Worm (Caenorhabditis elegans) whole organism, young adult: ENCODE data around the gene R01H2.2.

Source experiments
- B0035.1 ChIP-seq: sonication (generic microtip); optimal IDR thresholded peaks from 2 replicates; lab custom pipeline; 2016; ENCODE audit warnings: missing genetic modification characterization, mild to moderate bottlenecking, missing compliant biosample characterization, missing genotype, missing genetic modification reagents
- C17E4.6 ChIP-seq: fragments of 200-800 bp; sonication (Bioruptor generic); IDR thresholded peaks from 2 replicates; pipeline ENCODE4 v1.3.6; 2022; ENCODE audit warnings: missing genetic modification reagents, missing genetic modification characterization, missing compliant biosample characterization
- D2030.7 ChIP-seq: fragments of 200-800 bp; sonication (Bioruptor generic); IDR thresholded peaks from 2 replicates; pipeline ENCODE4 v1.3.6; 2022; ENCODE audit warnings: missing genetic modification reagents, missing genetic modification characterization, missing compliant biosample characterization
- F10E7.11 ChIP-seq: sonication (generic microtip); optimal IDR thresholded peaks from 2 replicates; lab custom pipeline; 2017; ENCODE audit warnings: mild to moderate bottlenecking, missing genetic modification characterization, moderate library complexity, missing compliant biosample characterization
- F23B12.7 ChIP-seq: sonication (generic microtip); optimal IDR thresholded peaks from 2 replicates; lab custom pipeline; 2017; ENCODE audit warnings: missing genetic modification characterization, mild to moderate bottlenecking, missing compliant biosample characterization, antibody characterized with exemption, moderate library complexity; ENCODE audit not compliant: insufficient read depth
- F33H1.4 ChIP-seq: fragments of 200-800 bp; sonication (Bioruptor generic); IDR thresholded peaks from 2 replicates; pipeline ENCODE4 v1.3.6; 2022; ENCODE audit warnings: missing genetic modification reagents, missing genetic modification characterization, missing compliant biosample characterization
- F49E8.2 ChIP-seq: sonication (generic microtip); optimal IDR thresholded peaks from 3 replicates; lab custom pipeline; 2017; ENCODE audit warnings: missing genetic modification characterization, mild to moderate bottlenecking, missing compliant biosample characterization, antibody characterized with exemption, moderate library complexity; ENCODE audit not compliant: insufficient read depth
- F57C9.4 ChIP-seq: sonication (generic microtip); optimal IDR thresholded peaks from 2 replicates; lab custom pipeline; 2017; ENCODE audit warnings: mild to moderate bottlenecking, missing genetic modification characterization, missing compliant biosample characterization
- K11D2.4 ChIP-seq: fragments of 200-800 bp; sonication (Bioruptor generic); IDR thresholded peaks from 2 replicates; pipeline ENCODE4 v1.3.6; 2022; ENCODE audit warnings: missing genetic modification reagents, missing genetic modification characterization, missing compliant biosample characterization
- Y53G8AR.9 ChIP-seq: fragments of 200-800 bp; sonication (Bioruptor generic); conservative IDR thresholded peaks from 2 replicates; pipeline ENCODE4 v1.3.6; 2022; ENCODE audit warnings: missing genetic modification reagents, missing genetic modification characterization, missing compliant biosample characterization
- ama-1 ChIP-seq, 3 experiments: fragments of 150-350 bp in 1 of 3; sonication (generic microtip) in 2 of 3; optimal IDR thresholded peaks; 2 replicates each; lab custom pipeline; 2014 to 2018; ENCODE audit warnings: missing biosample characterization in 2 of 3, missing genetic modification characterization in 2 of 3, missing genetic modification reagents in 2 of 3
- aptf-3 ChIP-seq: fragments of 200-800 bp; sonication (Bioruptor generic); IDR thresholded peaks from 2 replicates; pipeline ENCODE4 v1.3.6; 2022; ENCODE audit warnings: missing genetic modification characterization, missing compliant biosample characterization
- athp-1 ChIP-seq: sonication (generic microtip); optimal IDR thresholded peaks from 2 replicates; lab custom pipeline; 2017; ENCODE audit warnings: mild to moderate bottlenecking, missing genetic modification characterization, missing compliant biosample characterization
- attf-6 ChIP-seq: fragments of 200-800 bp; sonication (Bioruptor generic); IDR thresholded peaks from 2 replicates; pipeline ENCODE4 v1.3.6; 2022; ENCODE audit warnings: missing genetic modification reagents, missing genetic modification characterization, missing compliant biosample characterization
- bed-2 ChIP-seq: fragments of 200-800 bp; sonication (Bioruptor generic); IDR thresholded peaks from 2 replicates; pipeline ENCODE4 v1.3.6; 2022; ENCODE audit warnings: missing genetic modification reagents, missing genetic modification characterization, missing compliant biosample characterization
- ceh-79 ChIP-seq: sonication (generic microtip); optimal IDR thresholded peaks from 2 replicates; lab custom pipeline; 2017; ENCODE audit warnings: mild to moderate bottlenecking, missing genetic modification characterization, missing compliant biosample characterization
- ceh-91 ChIP-seq: fragments of 200-800 bp; sonication (Bioruptor generic); IDR thresholded peaks from 2 replicates; pipeline ENCODE4 v1.3.6; 2022; ENCODE audit warnings: missing genetic modification reagents, missing genetic modification characterization, missing compliant biosample characterization
- dox-1 ChIP-seq: fragments of 200-800 bp; sonication (Bioruptor generic); IDR thresholded peaks from 2 replicates; pipeline ENCODE4 v1.3.6; 2022; ENCODE audit warnings: missing genetic modification reagents, missing genetic modification characterization, missing compliant biosample characterization
- dpl-1 ChIP-seq: fragments of 150-350 bp; optimal IDR thresholded peaks from 2 replicates; lab custom pipeline; 2014; ENCODE audit warnings: missing biosample characterization, missing genetic modification reagents, missing genetic modification characterization
- efl-1 ChIP-seq: fragments of 150-350 bp; optimal IDR thresholded peaks from 2 replicates; lab custom pipeline; 2014; ENCODE audit warnings: missing biosample characterization, missing genetic modification reagents, missing genetic modification characterization
- egl-44 ChIP-seq: fragments of 200-800 bp; sonication (Bioruptor generic); IDR thresholded peaks from 2 replicates; pipeline ENCODE4 v1.3.6; 2022; ENCODE audit warnings: missing genetic modification reagents, missing genetic modification characterization, missing compliant biosample characterization
- ekl-4 ChIP-seq: fragments of 200-800 bp; sonication (Bioruptor generic); IDR thresholded peaks from 2 replicates; pipeline ENCODE4 v1.3.6; 2022; ENCODE audit warnings: missing genetic modification reagents, missing genetic modification characterization, missing compliant biosample characterization
- gei-17 ChIP-seq: fragments of 200-800 bp; sonication (Bioruptor generic); optimal IDR thresholded peaks from 2 replicates; lab custom pipeline; 2018; ENCODE audit warnings: mild to moderate bottlenecking, missing genetic modification characterization, missing compliant biosample characterization
- hmg-20 ChIP-seq: fragments of 200-800 bp; sonication (Bioruptor generic); IDR thresholded peaks from 2 replicates; pipeline ENCODE4 v1.3.6; 2022; ENCODE audit warnings: missing genetic modification reagents, missing genetic modification characterization, missing compliant biosample characterization
- hsf-1 ChIP-seq: fragments of 200-800 bp; sonication (Bioruptor generic); IDR thresholded peaks from 2 replicates; pipeline ENCODE4 v1.3.6; 2022; ENCODE audit warnings: missing genetic modification reagents, missing genetic modification characterization, missing compliant biosample characterization
- lag-1 ChIP-seq: fragments of 200-800 bp; sonication (Bioruptor generic); IDR thresholded peaks from 2 replicates; pipeline ENCODE4 v1.3.6; 2022; ENCODE audit warnings: missing genetic modification reagents, missing genetic modification characterization, missing compliant biosample characterization
- let-526 ChIP-seq: fragments of 200-800 bp; sonication (Bioruptor generic); IDR thresholded peaks from 2 replicates; pipeline ENCODE4 v1.3.6; 2022; ENCODE audit warnings: missing genetic modification reagents, missing genetic modification characterization, missing compliant biosample characterization
- let-607 ChIP-seq, 2 experiments: fragments of 200-800 bp in 1 of 2; sonication (Bioruptor generic) in 1 of 2; sonication (generic microtip) in 1 of 2; optimal IDR thresholded peaks; 2 replicates each; lab custom pipeline; 2016 to 2018; ENCODE audit warnings: mild to moderate bottlenecking in 2 of 2, missing compliant biosample characterization in 2 of 2, missing genetic modification characterization in 2 of 2, moderate library complexity in 2 of 2, missing genotype in 1 of 2
- madf-6 ChIP-seq: fragments of 200-800 bp; sonication (Bioruptor generic); IDR thresholded peaks from 2 replicates; pipeline ENCODE4 v1.3.6; 2022; ENCODE audit warnings: missing genetic modification reagents, missing genetic modification characterization, missing compliant biosample characterization
- madf-8 ChIP-seq: fragments of 200-800 bp; sonication (Bioruptor generic); conservative IDR thresholded peaks from 2 replicates; pipeline ENCODE4 v1.3.6; 2022; ENCODE audit warnings: missing genetic modification reagents, missing genetic modification characterization, missing compliant biosample characterization
- mes-4 ChIP-seq: sonication (generic microtip); optimal IDR thresholded peaks from 2 replicates; lab custom pipeline; 2016; ENCODE audit warnings: missing genotype, missing genetic modification characterization, missing compliant biosample characterization
- mxl-1 ChIP-seq: sonication (generic microtip); optimal IDR thresholded peaks from 2 replicates; lab custom pipeline; 2016; ENCODE audit warnings: missing genetic modification characterization, missing compliant biosample characterization
- nfyb-1 ChIP-seq: fragments of 200-800 bp; sonication (Bioruptor generic); IDR thresholded peaks from 2 replicates; pipeline ENCODE4 v1.3.6; 2022; ENCODE audit warnings: missing genetic modification reagents, missing genetic modification characterization, missing compliant biosample characterization
- nhr-120 ChIP-seq: fragments of 200-800 bp; sonication (Bioruptor generic); IDR thresholded peaks from 2 replicates; pipeline ENCODE4 v1.3.6; 2022; ENCODE audit warnings: missing genetic modification characterization, missing compliant biosample characterization
- nhr-90 ChIP-seq: sonication (generic microtip); optimal IDR thresholded peaks from 2 replicates; lab custom pipeline; 2016; ENCODE audit warnings: missing genotype, mild to moderate bottlenecking, missing genetic modification characterization, missing compliant biosample characterization
- pbrm-1 ChIP-seq: fragments of 200-800 bp; sonication (Bioruptor generic); IDR thresholded peaks from 2 replicates; pipeline ENCODE4 v1.3.6; 2022; ENCODE audit warnings: missing genetic modification reagents, missing genetic modification characterization, missing compliant biosample characterization
- rcor-1 ChIP-seq: fragments of 200-800 bp; sonication (Bioruptor generic); IDR thresholded peaks from 2 replicates; pipeline ENCODE4 v1.3.6; 2022; ENCODE audit warnings: missing genetic modification reagents, missing genetic modification characterization, missing compliant biosample characterization
- snpc-1.1 ChIP-seq: sonication (generic microtip); optimal IDR thresholded peaks from 2 replicates; lab custom pipeline; 2017; ENCODE audit warnings: missing genetic modification characterization, mild to moderate bottlenecking, missing compliant biosample characterization, antibody characterized with exemption, moderate library complexity, missing genotype, missing genetic modification reagents; ENCODE audit not compliant: insufficient read depth
- sptf-2 ChIP-seq: fragments of 200-800 bp; sonication (Bioruptor generic); optimal IDR thresholded peaks from 2 replicates; lab custom pipeline; 2018; ENCODE audit warnings: mild to moderate bottlenecking, missing genetic modification characterization, missing compliant biosample characterization
- tbp1 ChIP-seq: fragments of 200-800 bp; sonication (Bioruptor generic); optimal IDR thresholded peaks from 2 replicates; lab custom pipeline; 2018; ENCODE audit warnings: mild to moderate bottlenecking, missing genetic modification characterization, missing compliant biosample characterization
- tlf-1 ChIP-seq: fragments of 200-800 bp; sonication (Bioruptor generic); optimal IDR thresholded peaks from 2 replicates; lab custom pipeline; 2018; ENCODE audit warnings: mild to moderate bottlenecking, missing genetic modification characterization, missing compliant biosample characterization
- zfh-2 ChIP-seq: fragments of 200-800 bp; sonication (Bioruptor generic); conservative IDR thresholded peaks from 2 replicates; pipeline ENCODE4 v1.3.6; 2022; ENCODE audit warnings: missing genetic modification reagents, missing genetic modification characterization, missing compliant biosample characterization
- zim-3 ChIP-seq: sonication (generic microtip); optimal IDR thresholded peaks from 2 replicates; lab custom pipeline; 2017; ENCODE audit warnings: mild to moderate bottlenecking, missing genetic modification characterization, moderate library complexity, missing compliant biosample characterization
- ztf-18 ChIP-seq: sonication (generic microtip); optimal IDR thresholded peaks from 2 replicates; lab custom pipeline; 2016; ENCODE audit warnings: missing genotype, mild to moderate bottlenecking, missing genetic modification characterization, missing compliant biosample characterization
- ztf-6 ChIP-seq: fragments of 200-800 bp; sonication (Bioruptor generic); IDR thresholded peaks from 2 replicates; pipeline ENCODE4 v1.3.6; 2022; ENCODE audit warnings: missing genetic modification reagents, missing genetic modification characterization, missing compliant biosample characterization

R01H2.2 gene

ce11 chrIII:7101814-7102477, 45.6 kb downstream of the R01H2.2 start (continued):
- TF ChIP-seq snpc-1.1: peak; percentile 75
- TF ChIP-seq rcor-1 (GFP tag; lab: Robert Waterston, UW): peak; percentile 78; the same call in 1 of the 2 replicates
- peak; percentile 92 for TF ChIP-seq ekl-4 (GFP tag; lab: Robert Waterston, UW)
- peak; percentile 36; the same call in 1 of the 2 replicates for TF ChIP-seq madf-8
- TF ChIP-seq sptf-2 (GFP tag; lab: Kevin White, UChicago): no peak
- peak; percentile 83 for TF ChIP-seq Y53G8AR.9
- peak; percentile 84 for TF ChIP-seq hsf-1 (GFP tag; lab: Robert Waterston, UW)
- TF ChIP-seq ceh-79 (tag; lab: Kevin White, UChicago): no peak
- peak; percentile 35 for TF ChIP-seq tbp1 (GFP tag; lab: Kevin White, UChicago)
- TF ChIP-seq F49E8.2 (tag; lab: Kevin White, UChicago): peak; percentile 88
- TF ChIP-seq F33H1.4 (GFP tag; lab: Robert Waterston, UW): peak; percentile 35
- no peak for TF ChIP-seq K11D2.4 (GFP tag; lab: Robert Waterston, UW)

ce11 chrIII:7103940-7104440, 47.6 kb downstream of the R01H2.2 start, which contains the start of gene cpg-2:
Gene cpg-2 (minus strand): TSS chrIII:7103990.
- TF ChIP-seq aptf-3 (GFP tag; lab: Robert Waterston, UW): no peak
- no peak for TF ChIP-seq F57C9.4
- TF ChIP-seq dox-1: peak; percentile 77; the same call in 1 of the 2 replicates
- TF ChIP-seq pbrm-1 (GFP tag; lab: Robert Waterston, UW): peak; percentile 27; the same call in 1 of the 2 replicates
- no peak for TF ChIP-seq lag-1 (GFP tag; lab: Robert Waterston, UW)
- TF ChIP-seq let-607 (tag; optimal IDR thresholded peaks at IDR 0.05; lab: Kevin White, UChicago): no peak
- no peak for TF ChIP-seq ztf-6 (GFP tag; lab: Robert Waterston, UW)
- peak; percentile 98 for TF ChIP-seq D2030.7 (GFP tag; lab: Robert Waterston, UW)
- TF ChIP-seq hmg-20: no peak
- TF ChIP-seq dpl-1 (GFP tag; lab: Kevin White, UChicago): peak; percentile 95
- TF ChIP-seq ceh-91 (GFP tag; lab: Robert Waterston, UW): peak; percentile 98
- peak; percentile 81 for TF ChIP-seq ekl-4 (GFP tag; lab: Robert Waterston, UW)
- TF ChIP-seq nfyb-1 (GFP tag; lab: Robert Waterston, UW): peak; percentile 57; the same call in 1 of the 2 replicates
- TF ChIP-seq gei-17 (GFP tag; lab: Kevin White, UChicago): no peak
- TF ChIP-seq egl-44 (GFP tag; lab: Robert Waterston, UW): no peak
- no peak for TF ChIP-seq mxl-1
- peak; percentile 73; the same call in 1 of the 2 replicates for TF ChIP-seq Y53G8AR.9
- TF ChIP-seq F10E7.11 (tag; lab: Kevin White, UChicago): no peak
- no peak for TF ChIP-seq nhr-120 (GFP tag; lab: Robert Waterston, UW)
- TF ChIP-seq efl-1 (GFP tag; lab: Kevin White, UChicago): peak; percentile 99
- TF ChIP-seq attf-6 (GFP tag; lab: Robert Waterston, UW): peak; percentile 73; the same call in 1 of the 2 replicates
- TF ChIP-seq let-526 (GFP tag; lab: Robert Waterston, UW): no peak
- peak; percentile 64 for TF ChIP-seq F23B12.7
- TF ChIP-seq madf-6 (GFP tag; lab: Robert Waterston, UW): peak; percentile 100
- no peak for TF ChIP-seq nhr-90
- TF ChIP-seq C17E4.6 (GFP tag; lab: Robert Waterston, UW): peak; percentile 78; the same call in 1 of the 2 replicates
- no peak for TF ChIP-seq zfh-2 (GFP tag; lab: Robert Waterston, UW)
- TF ChIP-seq bed-2 (GFP tag; lab: Robert Waterston, UW): no peak
- peak; percentile 90 for TF ChIP-seq tlf-1 (GFP tag; lab: Kevin White, UChicago)
- TF ChIP-seq ama-1 (optimal IDR thresholded peaks at IDR 0.05; lab: Kevin White, UChicago): no peak
- peak in 1 of 2 experiments; percentile 7 for TF ChIP-seq ama-1 (GFP tag; optimal IDR thresholded peaks at IDR 0.05; lab: Kevin White, UChicago)
- TF ChIP-seq B0035.1 (tag; lab: Kevin White, UChicago): no peak
- TF ChIP-seq zim-3 (tag; lab: Kevin White, UChicago): no peak
- peak; percentile 21 for TF ChIP-seq ztf-18 (tag; lab: Kevin White, UChicago)
- no peak for TF ChIP-seq mes-4 (tag; lab: Kevin White, UChicago)
- TF ChIP-seq athp-1 (tag; lab: Kevin White, UChicago): peak; percentile 20
- peak; percentile 85 for TF ChIP-seq F33H1.4 (GFP tag; lab: Robert Waterston, UW)
